Worm (Caenorhabditis elegans): ENCODE measurements around the gene lsm-7.

The lsm-7 gene

DNA sequence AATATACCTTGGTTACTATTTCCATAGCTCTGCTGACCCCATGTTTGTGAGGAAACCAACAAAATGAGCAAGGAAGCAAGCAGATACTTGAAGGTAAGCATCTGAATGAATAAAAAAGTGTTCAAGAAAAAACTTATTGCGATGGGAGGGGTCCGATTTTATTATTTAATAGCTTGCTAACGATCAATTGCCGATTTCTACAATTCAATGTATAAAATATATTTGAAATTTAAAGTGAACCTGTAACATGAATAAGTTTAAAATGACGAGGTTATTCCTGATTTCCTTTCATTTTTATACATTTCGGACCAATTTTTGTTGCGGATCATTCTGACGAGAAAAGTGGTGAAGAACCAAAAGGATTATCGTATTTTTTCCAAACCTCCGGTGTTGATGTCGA is 36.8 kb upstream of the lsm-7 start, which contains the start of gene srlf-13:
srlf-13 (minus strand) TSS at position 101 of the 400 bp plus-strand sequence.
- TF ChIP-seq pes-1 (GFP tag; IDR thresholded peaks at IDR 0.05) (no peak), hnd-1 (tag; optimal IDR thresholded peaks at IDR 0.05) (no peak), flt-1 (GFP tag; IDR thresholded peaks at IDR 0.05) (no peak), aly-1 (tag; optimal IDR thresholded peaks at IDR 0.05) (no peak), tbx-37 (GFP tag; conservative IDR thresholded peaks at IDR 0.05) (no peak), scrt-1 (GFP tag; IDR thresholded peaks at IDR 0.05) (no peak), ets-7 (tag; optimal IDR thresholded peaks at IDR 0.05) (no peak), ceh-36 (tag; optimal IDR thresholded peaks at IDR 0.05) (no peak), ama-1 (optimal IDR thresholded peaks at IDR 0.05) (no peak), sea-1 (GFP tag; conservative IDR thresholded peaks at IDR 0.05) (no peak), ceh-13 (GFP tag; optimal IDR thresholded peaks at IDR 0.05) (no peak), hmbx-1 (tag; optimal IDR thresholded peaks at IDR 0.05) (no peak), hmg-4 (GFP tag; optimal IDR thresholded peaks at IDR 0.05) (no peak), B0310.2 (tag; optimal IDR thresholded peaks at IDR 0.05) (no peak), F13C5.2 (tag; optimal IDR thresholded peaks at IDR 0.05) (no peak), tbx-11 (GFP tag; IDR thresholded peaks at IDR 0.05) (no peak), tra-4 (tag; optimal IDR thresholded peaks at IDR 0.05) (no peak)

DNA sequence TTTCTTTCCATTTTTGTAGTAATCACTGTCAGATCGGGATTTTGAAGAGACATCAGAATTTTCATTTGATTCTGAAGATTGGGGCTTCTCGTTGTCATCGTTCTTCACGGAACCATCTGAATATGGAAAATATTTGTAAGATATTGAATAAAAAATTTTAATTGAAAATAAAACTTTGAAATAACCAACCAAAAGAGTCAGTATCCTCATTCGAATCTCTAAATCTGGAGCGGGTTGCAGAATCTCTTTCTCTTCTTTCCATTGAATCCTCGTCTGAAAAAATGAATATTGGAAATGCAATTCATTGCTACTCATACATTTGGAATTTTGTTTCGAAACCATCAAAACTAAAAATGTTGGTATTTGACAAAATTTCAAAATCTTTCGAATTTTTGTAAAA is 35.1 kb upstream of the lsm-7 start:
- no peak for TF ChIP-seq aly-1 (tag; optimal IDR thresholded peaks at IDR 0.05)
- TF ChIP-seq flt-1 (GFP tag; IDR thresholded peaks at IDR 0.05): no peak
- no peak for TF ChIP-seq B0310.2 (tag; optimal IDR thresholded peaks at IDR 0.05)
- no peak for TF ChIP-seq F13C5.2 (tag; optimal IDR thresholded peaks at IDR 0.05)
- no peak for TF ChIP-seq hmbx-1 (tag; optimal IDR thresholded peaks at IDR 0.05)
- no peak for TF ChIP-seq ets-7 (tag; optimal IDR thresholded peaks at IDR 0.05)
- no peak for TF ChIP-seq ceh-36 (tag; optimal IDR thresholded peaks at IDR 0.05)
- no peak for TF ChIP-seq tbx-11 (GFP tag; IDR thresholded peaks at IDR 0.05)
- no peak for TF ChIP-seq ama-1 (optimal IDR thresholded peaks at IDR 0.05)
- no peak for TF ChIP-seq pes-1 (GFP tag; IDR thresholded peaks at IDR 0.05)
- TF ChIP-seq scrt-1 (GFP tag; IDR thresholded peaks at IDR 0.05): no peak
- no peak for TF ChIP-seq sea-1 (GFP tag; conservative IDR thresholded peaks at IDR 0.05)
- no peak for TF ChIP-seq tra-4 (tag; optimal IDR thresholded peaks at IDR 0.05)
- TF ChIP-seq ceh-13 (GFP tag; optimal IDR thresholded peaks at IDR 0.05): no peak
- TF ChIP-seq hnd-1 (tag; optimal IDR thresholded peaks at IDR 0.05): no peak

DNA sequence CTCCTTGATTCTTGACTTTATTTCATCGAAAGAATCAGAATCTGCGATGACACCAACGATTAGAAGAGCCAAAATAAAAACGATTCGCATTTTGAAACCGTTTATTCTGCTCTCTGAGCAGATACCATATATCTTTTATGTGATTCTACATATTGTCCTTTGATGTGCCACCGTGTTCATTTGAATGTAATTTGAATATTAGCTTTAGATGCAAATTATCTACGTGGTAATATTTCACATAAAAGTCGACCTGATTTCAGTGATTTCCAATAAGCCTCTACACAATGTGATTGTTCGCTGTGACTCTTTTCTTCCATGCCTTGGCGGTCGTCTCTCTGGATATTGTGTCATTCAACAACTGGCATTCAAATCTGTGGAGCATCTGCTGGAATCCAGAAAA is 34.2 kb upstream of the lsm-7 start, which contains the start of the genes F13E9.9 and F13E9.19:
F13E9.9 (minus strand) TSS at position 101 of the 400 bp plus-strand sequence.
F13E9.19 (plus strand) TSS at position 316 of the 400 bp plus-strand sequence.
- TF ChIP-seq tra-4 (tag; optimal IDR thresholded peaks at IDR 0.05): no peak
- TF ChIP-seq ama-1 (optimal IDR thresholded peaks at IDR 0.05): no peak
- no peak for TF ChIP-seq tbx-11 (GFP tag; IDR thresholded peaks at IDR 0.05)
- TF ChIP-seq ceh-13 (GFP tag; optimal IDR thresholded peaks at IDR 0.05): no peak
- no peak for TF ChIP-seq scrt-1 (GFP tag; IDR thresholded peaks at IDR 0.05)
- no peak for TF ChIP-seq ets-7 (tag; optimal IDR thresholded peaks at IDR 0.05)

DNA sequence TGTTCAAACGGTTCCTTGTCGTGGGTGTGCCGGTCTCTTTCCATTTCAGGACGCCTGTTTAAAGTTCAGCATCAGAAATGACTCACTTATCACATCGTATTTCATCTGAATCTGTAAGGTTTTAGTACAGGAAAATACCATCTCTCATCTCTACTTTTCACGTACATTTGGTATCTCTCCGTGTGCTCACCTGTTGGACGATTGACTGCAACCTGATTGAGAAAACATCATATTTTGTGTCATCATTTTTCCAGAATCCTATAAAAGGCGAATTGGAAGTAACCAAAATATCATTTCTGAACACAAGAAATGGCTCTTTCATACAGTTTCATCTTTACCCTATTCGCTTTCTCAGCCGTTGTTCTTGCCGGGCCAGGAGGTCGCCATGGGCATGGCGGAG is 33.2 kb upstream of the lsm-7 start, which contains the start of gene srlf-30:
srlf-30 (plus strand) TSS at position 301 of the 400 bp plus-strand sequence.
- TF ChIP-seq ama-1 (optimal IDR thresholded peaks at IDR 0.05) (no peak), hmg-4 (GFP tag; optimal IDR thresholded peaks at IDR 0.05) (no peak), scrt-1 (GFP tag; IDR thresholded peaks at IDR 0.05) (no peak), flt-1 (GFP tag; IDR thresholded peaks at IDR 0.05) (no peak), hnd-1 (tag; optimal IDR thresholded peaks at IDR 0.05) (no peak), ceh-36 (tag; optimal IDR thresholded peaks at IDR 0.05) (no peak), tbx-37 (GFP tag; conservative IDR thresholded peaks at IDR 0.05) (no peak), F13C5.2 (tag; optimal IDR thresholded peaks at IDR 0.05) (no peak), aly-1 (tag; optimal IDR thresholded peaks at IDR 0.05) (no peak), ceh-13 (GFP tag; optimal IDR thresholded peaks at IDR 0.05) (no peak), hmbx-1 (tag; optimal IDR thresholded peaks at IDR 0.05) (no peak)

DNA sequence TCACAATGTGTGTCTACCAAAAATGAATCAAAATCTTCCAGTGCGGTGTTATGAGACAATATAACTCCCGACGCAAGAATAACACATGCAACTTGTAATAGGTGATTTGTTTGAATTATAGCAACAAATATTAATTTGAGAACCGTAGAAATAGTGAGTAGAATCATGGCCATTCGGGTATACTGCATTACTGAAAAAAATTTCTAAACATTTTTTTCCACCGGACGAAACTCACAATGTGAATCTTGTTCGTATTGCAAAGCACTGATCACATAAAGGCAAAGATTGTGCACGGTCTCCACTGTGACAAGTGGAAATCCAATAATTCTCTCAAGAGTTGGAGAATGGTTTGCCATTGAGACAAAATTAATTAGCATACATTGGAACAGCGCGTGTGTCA is 30.8 kb upstream of the lsm-7 start:
- TF ChIP-seq hmg-4 (GFP tag; optimal IDR thresholded peaks at IDR 0.05) (no peak), tbx-11 (GFP tag; IDR thresholded peaks at IDR 0.05) (no peak), ets-7 (tag; optimal IDR thresholded peaks at IDR 0.05) (no peak), pes-1 (GFP tag; IDR thresholded peaks at IDR 0.05) (no peak), hnd-1 (tag; optimal IDR thresholded peaks at IDR 0.05) (no peak), scrt-1 (GFP tag; IDR thresholded peaks at IDR 0.05) (no peak), ceh-36 (tag; optimal IDR thresholded peaks at IDR 0.05) (no peak), sea-1 (GFP tag; conservative IDR thresholded peaks at IDR 0.05) (no peak), ama-1 (optimal IDR thresholded peaks at IDR 0.05) (no peak), B0310.2 (tag; optimal IDR thresholded peaks at IDR 0.05) (no peak), aly-1 (tag; optimal IDR thresholded peaks at IDR 0.05) (no peak), F13C5.2 (tag; optimal IDR thresholded peaks at IDR 0.05) (no peak), hmbx-1 (tag; optimal IDR thresholded peaks at IDR 0.05) (no peak), flt-1 (GFP tag; IDR thresholded peaks at IDR 0.05) (no peak), tbx-37 (GFP tag; conservative IDR thresholded peaks at IDR 0.05) (no peak), ceh-13 (GFP tag; optimal IDR thresholded peaks at IDR 0.05) (no peak), tra-4 (tag; optimal IDR thresholded peaks at IDR 0.05) (no peak)

DNA sequence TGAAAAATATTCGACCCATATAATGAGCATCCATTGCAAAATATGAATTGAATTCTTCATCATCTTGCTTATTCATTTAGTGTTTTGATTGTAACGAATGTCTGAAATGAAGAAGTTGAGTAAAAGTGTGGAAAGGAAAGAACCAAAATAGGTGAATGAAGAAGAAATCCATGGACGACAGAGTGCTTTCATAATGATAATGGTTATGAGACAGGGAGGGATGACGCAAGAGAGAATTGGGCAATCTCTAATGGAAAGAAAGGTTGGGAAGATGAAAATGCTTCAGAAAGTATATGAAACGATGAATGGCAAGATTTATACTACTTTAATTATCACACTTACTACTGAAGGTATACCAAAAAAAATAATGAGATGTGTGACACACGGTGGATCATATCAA is 29.0 kb upstream of the lsm-7 start, which contains the start of gene ZK596.3:
ZK596.3 (minus strand) TSS at position 101 of the 400 bp plus-strand sequence.
- no peak for TF ChIP-seq hnd-1 (tag; optimal IDR thresholded peaks at IDR 0.05)
- no peak for TF ChIP-seq tbx-37 (GFP tag; conservative IDR thresholded peaks at IDR 0.05)
- TF ChIP-seq ceh-36 (tag; optimal IDR thresholded peaks at IDR 0.05): no peak
- TF ChIP-seq tra-4 (tag; optimal IDR thresholded peaks at IDR 0.05): no peak
- TF ChIP-seq aly-1 (tag; optimal IDR thresholded peaks at IDR 0.05): no peak
- no peak for TF ChIP-seq hmg-4 (GFP tag; optimal IDR thresholded peaks at IDR 0.05)
- no peak for TF ChIP-seq flt-1 (GFP tag; IDR thresholded peaks at IDR 0.05)
- no peak for TF ChIP-seq ets-7 (tag; optimal IDR thresholded peaks at IDR 0.05)
- TF ChIP-seq ama-1 (optimal IDR thresholded peaks at IDR 0.05): no peak
- TF ChIP-seq sea-1 (GFP tag; conservative IDR thresholded peaks at IDR 0.05): no peak
- no peak for TF ChIP-seq scrt-1 (GFP tag; IDR thresholded peaks at IDR 0.05)
- TF ChIP-seq pes-1 (GFP tag; IDR thresholded peaks at IDR 0.05): no peak
- TF ChIP-seq B0310.2 (tag; optimal IDR thresholded peaks at IDR 0.05): no peak
- TF ChIP-seq hmbx-1 (tag; optimal IDR thresholded peaks at IDR 0.05): no peak
- no peak for TF ChIP-seq F13C5.2 (tag; optimal IDR thresholded peaks at IDR 0.05)
- no peak for TF ChIP-seq tbx-11 (GFP tag; IDR thresholded peaks at IDR 0.05)
- TF ChIP-seq ceh-13 (GFP tag; optimal IDR thresholded peaks at IDR 0.05): no peak

DNA sequence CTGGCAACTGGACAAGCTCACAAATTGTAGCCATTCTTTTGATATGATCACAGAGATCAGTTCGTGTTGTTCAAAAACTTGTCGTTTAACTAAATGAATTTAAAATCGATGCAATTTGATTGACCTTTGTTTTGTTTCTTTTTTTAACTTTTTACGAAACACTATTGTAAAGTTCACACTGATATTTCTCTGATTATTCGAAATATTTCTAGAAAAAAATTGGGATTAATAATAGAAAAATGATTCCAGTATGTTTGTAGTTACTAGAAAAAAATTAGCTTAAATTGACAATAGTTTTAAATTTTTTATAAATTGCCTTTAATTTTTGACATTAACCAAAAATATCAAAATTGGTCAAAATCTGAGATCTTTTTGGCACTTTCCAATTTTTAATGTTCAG is 24.1 kb upstream of the lsm-7 start, which contains the start of gene ZK596.2:
ZK596.2 (minus strand) TSS at position 101 of the 400 bp plus-strand sequence.
- TF ChIP-seq aly-1 (tag; optimal IDR thresholded peaks at IDR 0.05) (no peak), sea-1 (GFP tag; conservative IDR thresholded peaks at IDR 0.05) (no peak), ama-1 (optimal IDR thresholded peaks at IDR 0.05) (no peak), pes-1 (GFP tag; IDR thresholded peaks at IDR 0.05) (no peak), ceh-13 (GFP tag; optimal IDR thresholded peaks at IDR 0.05) (no peak), B0310.2 (tag; optimal IDR thresholded peaks at IDR 0.05) (no peak), flt-1 (GFP tag; IDR thresholded peaks at IDR 0.05) (no peak), F13C5.2 (tag; optimal IDR thresholded peaks at IDR 0.05) (no peak), tbx-37 (GFP tag; conservative IDR thresholded peaks at IDR 0.05) (no peak), ceh-36 (tag; optimal IDR thresholded peaks at IDR 0.05) (no peak), tra-4 (tag; optimal IDR thresholded peaks at IDR 0.05) (no peak), hmbx-1 (tag; optimal IDR thresholded peaks at IDR 0.05) (no peak)
